Fruit fly (Drosophila melanogaster) whole organism, wandering third instar larva: ENCODE results near the gene RpS20.

Experiments used
- Abd-B ChIP-seq: fragments of >200 bp; optimal IDR thresholded peaks from 2 replicates; lab custom pipeline; 2017; ENCODE audit warnings: missing biosample characterization, missing genetic modification characterization
- CG32264 ChIP-seq: fragments of 200-800 bp; sonication (Bioruptor generic); optimal IDR thresholded peaks from 2 replicates; lab custom pipeline; 2016; ENCODE audit warnings: missing biosample characterization, missing genetic modification characterization
- CG9705 ChIP-seq: fragments of 200-800 bp; sonication (Bioruptor generic); optimal IDR thresholded peaks from 2 replicates; lab custom pipeline; 2018; ENCODE audit warnings: missing biosample characterization, mild to moderate bottlenecking, missing genetic modification characterization
- CrebA ChIP-seq: fragments of 200-800 bp; sonication (Bioruptor generic); optimal IDR thresholded peaks from 2 replicates; lab custom pipeline; 2016; ENCODE audit warnings: missing biosample characterization, mild to moderate bottlenecking, missing genetic modification characterization, borderline replicate concordance
- Dfd ChIP-seq: fragments of >200 bp; optimal IDR thresholded peaks from 2 replicates; lab custom pipeline; 2017; ENCODE audit warnings: missing biosample characterization, missing genetic modification characterization
- Dif ChIP-seq: fragments of 200-275, 200-300 bp; sonication (Bioruptor generic); optimal IDR thresholded peaks from 2 replicates; lab custom pipeline; 2018; ENCODE audit warnings: missing biosample characterization, missing genetic modification characterization; ENCODE audit not compliant: partially characterized antibody
- GATAd ChIP-seq: sonication (Bioruptor generic); optimal IDR thresholded peaks from 2 replicates; lab custom pipeline; 2016; ENCODE audit warnings: missing biosample characterization, missing genetic modification characterization
- HLH106 ChIP-seq: fragments of 200-800 bp; optimal IDR thresholded peaks from 3 replicates; lab custom pipeline; 2019; ENCODE audit warnings: missing biosample characterization, mild to moderate bottlenecking, missing genetic modification characterization, moderate library complexity
- Hnf4 ChIP-seq: fragments of 200-800 bp; sonication (Bioruptor generic); optimal IDR thresholded peaks from 2 replicates; lab custom pipeline; 2016; ENCODE audit warnings: missing biosample characterization, mild to moderate bottlenecking, missing genetic modification characterization
- Hr78 ChIP-seq: fragments of >200 bp; optimal IDR thresholded peaks from 2 replicates; lab custom pipeline; 2017; ENCODE audit warnings: missing biosample characterization, missing genetic modification characterization
- Hr83 ChIP-seq: fragments of 200-300 bp; sonication (Bioruptor generic); optimal IDR thresholded peaks from 2 replicates; lab custom pipeline; 2016; ENCODE audit warnings: missing biosample characterization, mild to moderate bottlenecking, missing genetic modification characterization, moderate library complexity; ENCODE audit not compliant: poor library complexity, severe bottlenecking
- Jra ChIP-seq: sonication (Bioruptor generic); optimal IDR thresholded peaks from 2 replicates; lab custom pipeline; 2016; ENCODE audit warnings: missing biosample characterization, missing genetic modification characterization
- Mio ChIP-seq: sonication (Bioruptor generic); optimal IDR thresholded peaks from 2 replicates; lab custom pipeline; 2016; ENCODE audit warnings: missing biosample characterization, missing genetic modification characterization
- Myc ChIP-seq: fragments of >200 bp; optimal IDR thresholded peaks from 2 replicates; lab custom pipeline; 2017
- N ChIP-seq: fragments of >200 bp; optimal IDR thresholded peaks from 2 replicates; lab custom pipeline; 2018; ENCODE audit warnings: missing biosample characterization, missing external identifiers, missing genetic modification characterization
- OdsH ChIP-seq: fragments of 200-800 bp; sonication (Bioruptor generic); optimal IDR thresholded peaks from 2 replicates; lab custom pipeline; 2016; ENCODE audit warnings: missing biosample characterization, mild to moderate bottlenecking, missing genetic modification characterization
- Rel ChIP-seq, 2 experiments: fragments of 200-800 bp; sonication (Bioruptor generic) in 1 of 2; optimal IDR thresholded peaks; 2 replicates in 1 of 2; 3 replicates in 1 of 2; lab custom pipeline; 2016 to 2019; ENCODE audit warnings: mild to moderate bottlenecking in 2 of 2, missing biosample characterization in 2 of 2, missing genetic modification characterization in 2 of 2, moderate library complexity in 1 of 2
- Sp1 ChIP-seq: fragments of 200-800 bp; sonication (Bioruptor generic); optimal IDR thresholded peaks from 3 replicates; lab custom pipeline; 2019; ENCODE audit warnings: missing biosample characterization, mild to moderate bottlenecking, missing genetic modification characterization, moderate library complexity
- Vsx2 ChIP-seq: fragments of 200-300, 225-300 bp; sonication (Bioruptor generic); optimal IDR thresholded peaks from 2 replicates; lab custom pipeline; 2018; ENCODE audit warnings: missing biosample characterization, missing genetic modification characterization; ENCODE audit not compliant: partially characterized antibody
- br ChIP-seq: fragments of 200-800 bp; sonication (Bioruptor generic); optimal IDR thresholded peaks from 2 replicates; lab custom pipeline; 2016; ENCODE audit warnings: missing biosample characterization, missing genetic modification characterization
- brk ChIP-seq: fragments of 200-800 bp; sonication (Bioruptor generic); optimal IDR thresholded peaks from 2 replicates; lab custom pipeline; 2016; ENCODE audit warnings: missing biosample characterization, mild to moderate bottlenecking, missing genetic modification characterization
- dl ChIP-seq, 2 experiments: fragments of 175-275, 200-275 bp in 1 of 2; fragments of 200-275 bp in 1 of 2; sonication (Bioruptor generic); optimal IDR thresholded peaks; lab custom pipeline; 2018; ENCODE audit warnings: mild to moderate bottlenecking in 2 of 2, missing biosample characterization in 2 of 2, missing genetic modification characterization in 2 of 2, moderate library complexity in 2 of 2; ENCODE audit not compliant: partially characterized antibody in 2 of 2, insufficient read depth in 1 of 2
- dmrt93B ChIP-seq: fragments of 200-800 bp; sonication (Bioruptor generic); optimal IDR thresholded peaks from 2 replicates; lab custom pipeline; 2018; ENCODE audit warnings: missing biosample characterization, mild to moderate bottlenecking, missing genetic modification characterization
- dsf ChIP-seq: sonication (Bioruptor generic); optimal IDR thresholded peaks from 2 replicates; lab custom pipeline; 2016; ENCODE audit warnings: missing biosample characterization, missing genetic modification characterization, borderline replicate concordance
- ey ChIP-seq: fragments of 200-800 bp; sonication (Bioruptor generic); optimal IDR thresholded peaks from 2 replicates; lab custom pipeline; 2016; ENCODE audit warnings: missing biosample characterization, missing genetic modification characterization
- foxo ChIP-seq, 2 experiments: fragments of 200-800 bp; sonication (Bioruptor generic); optimal IDR thresholded peaks; 2 replicates in 1 of 2; 3 replicates in 1 of 2; lab custom pipeline; 2016 to 2017; ENCODE audit warnings: missing biosample characterization in 2 of 2, missing genetic modification characterization in 2 of 2
- fru ChIP-seq: fragments of 200-800 bp; sonication (Bioruptor generic); optimal IDR thresholded peaks from 3 replicates; lab custom pipeline; 2016; ENCODE audit warnings: missing biosample characterization, mild to moderate bottlenecking, missing genetic modification characterization
- h ChIP-seq: fragments of 200-800 bp; sonication (Bioruptor generic); optimal IDR thresholded peaks from 3 replicates; lab custom pipeline; 2016; ENCODE audit warnings: missing biosample characterization, mild to moderate bottlenecking, missing genetic modification characterization
- jim ChIP-seq: fragments of 175-275, 200-325 bp; sonication (Bioruptor generic); optimal IDR thresholded peaks from 2 replicates; lab custom pipeline; 2016; ENCODE audit warnings: missing biosample characterization, mild to moderate bottlenecking, missing genetic modification characterization
- lola ChIP-seq: fragments of >200 bp; optimal IDR thresholded peaks from 2 replicates; lab custom pipeline; 2017; ENCODE audit warnings: missing biosample characterization, missing genetic modification characterization
- pan ChIP-seq: fragments of >200 bp; optimal IDR thresholded peaks from 2 replicates; lab custom pipeline; 2017
- psq ChIP-seq: fragments of 200-800 bp; sonication (Bioruptor generic); optimal IDR thresholded peaks from 3 replicates; lab custom pipeline; 2017; ENCODE audit warnings: missing biosample characterization, mild to moderate bottlenecking, missing genetic modification characterization, moderate library complexity
- rgr ChIP-seq: fragments of 200-800 bp; sonication (Bioruptor generic); optimal IDR thresholded peaks from 3 replicates; lab custom pipeline; 2016; ENCODE audit warnings: missing biosample characterization, mild to moderate bottlenecking, missing genetic modification characterization
- sage ChIP-seq: fragments of 200-800 bp; sonication (Bioruptor generic); optimal IDR thresholded peaks from 2 replicates; lab custom pipeline; 2016; ENCODE audit warnings: missing biosample characterization, mild to moderate bottlenecking, missing genetic modification characterization
- sv ChIP-seq: fragments of 200-800 bp; sonication (Bioruptor generic); optimal IDR thresholded peaks from 3 replicates; lab custom pipeline; 2016; ENCODE audit warnings: missing biosample characterization, missing genetic modification characterization
- tai ChIP-seq: sonication (Bioruptor generic); optimal IDR thresholded peaks from 2 replicates; lab custom pipeline; 2016; ENCODE audit warnings: missing biosample characterization, missing genetic modification characterization
- usp ChIP-seq: fragments of >200 bp; optimal IDR thresholded peaks from 2 replicates; lab custom pipeline; 2017; ENCODE audit warnings: missing biosample characterization, missing genetic modification characterization
- woc ChIP-seq: sonication (Bioruptor generic); optimal IDR thresholded peaks from 2 replicates; lab custom pipeline; 2016; ENCODE audit warnings: missing biosample characterization, mild to moderate bottlenecking, missing genetic modification characterization

The RpS20 gene

dm6 chr3R:20821815-20822375 lies at the start of gene RpS20, which contains the start of gene CG17271:
Gene RpS20, plus strand, starts transcription at chr3R:20822181.
Gene CG17271, minus strand, starts transcription at chr3R:20821848.
- TF ChIP-seq h (GFP tag; lab: Kevin White, UChicago) (peak; percentile 92), sage (GFP tag; lab: Kevin White, UChicago) (no peak), ey (GFP tag; lab: Kevin White, UChicago) (peak; percentile 91), Hr83 (GFP tag; lab: Kevin White, UChicago) (peak; percentile 87), Jra (peak; percentile 91), Myc (lab: Kevin White, UChicago) (peak; percentile 61), Dif (GFP tag; lab: Kevin White, UChicago) (peak; percentile 89), Sp1 (GFP tag; lab: Kevin White, UChicago) (peak; percentile 80), CG9705 (GFP tag; lab: Kevin White, UChicago) (peak; percentile 78), psq (peak; percentile 67), fru (GFP tag; lab: Kevin White, UChicago) (peak; percentile 91), br (GFP tag; lab: Kevin White, UChicago) (peak; percentile 87), GATAd (no peak), dsf (peak; percentile 66), tai (no peak), Abd-B (GFP tag; lab: Kevin White, UChicago) (no peak), OdsH (GFP tag; lab: Kevin White, UChicago) (peak; percentile 77), Hnf4 (peak; percentile 92), dmrt93B (GFP tag; lab: Kevin White, UChicago) (peak; percentile 68), CG32264 (peak; percentile 78), pan (lab: Kevin White, UChicago) (no peak), dl (GFP tag; optimal IDR thresholded peaks at IDR 0.05; lab: Kevin White, UChicago; ENCODE audit: insufficient read depth in 1 of 2, partially characterized antibody in 2 of 2) (peak in 1 of 2 experiments; percentile 78), brk (no peak), rgr (GFP tag; lab: Kevin White, UChicago) (peak; percentile 89), Rel (GFP tag; optimal IDR thresholded peaks at IDR 0.05; lab: Kevin White, UChicago) (no peak), Rel (tag; optimal IDR thresholded peaks at IDR 0.05; lab: Kevin White, UChicago) (peak; percentile 74), foxo (GFP tag; optimal IDR thresholded peaks at IDR 0.05; lab: Kevin White, UChicago) (peak; percentile 4 to 94), CrebA (no peak), woc (GFP tag; lab: Kevin White, UChicago) (peak; percentile 89), Hr78 (GFP tag; lab: Kevin White, UChicago) (no peak), Dfd (GFP tag; lab: Kevin White, UChicago) (no peak), HLH106 (tag; lab: Kevin White, UChicago) (peak; percentile 78), lola (GFP tag; lab: Kevin White, UChicago) (no peak), jim (GFP tag; lab: Kevin White, UChicago) (peak; percentile 18), Vsx2 (GFP tag; lab: Kevin White, UChicago) (peak; percentile 98), usp (GFP tag; lab: Kevin White, UChicago) (no peak), Mio (GFP tag; lab: Kevin White, UChicago) (peak; percentile 37), N (GFP tag; lab: Kevin White, UChicago) (no peak), sv (GFP tag; lab: Kevin White, UChicago) (peak; percentile 95)

DNA sequence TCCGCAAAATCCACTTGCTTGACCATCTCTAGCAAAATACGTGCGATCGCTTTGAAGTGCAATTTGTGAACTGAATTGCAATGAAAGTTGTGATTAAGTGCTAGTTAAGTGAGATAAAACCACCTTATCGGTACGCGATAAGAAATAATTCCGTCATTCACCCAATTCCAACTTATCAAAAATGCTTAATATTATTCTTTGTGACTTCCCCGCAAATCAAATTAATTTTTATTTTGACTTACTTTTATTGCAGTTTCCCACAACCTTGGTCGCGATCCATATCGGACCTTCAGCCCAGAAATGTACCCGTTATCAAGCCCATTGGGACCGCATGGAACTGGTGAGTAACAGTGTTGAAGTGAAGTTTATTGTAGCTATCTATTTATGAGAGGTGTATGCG lies 49.4 kb upstream of the RpS20 start, which contains the start of gene Takl1:
TSS of gene Takl1 (minus strand) at position 59 of the 400 bp plus-strand sequence.
- TF ChIP-seq Rel (GFP tag; optimal IDR thresholded peaks at IDR 0.05; lab: Kevin White, UChicago) = no peak
- peak; percentile 97 for TF ChIP-seq Rel (tag; optimal IDR thresholded peaks at IDR 0.05; lab: Kevin White, UChicago)
- no peak for TF ChIP-seq jim (GFP tag; lab: Kevin White, UChicago)
- TF ChIP-seq CG9705 (GFP tag; lab: Kevin White, UChicago) = no peak
